Fruit fly (Drosophila melanogaster): ENCODE results near the gene CG33978.

Gene CG33978

DNA sequence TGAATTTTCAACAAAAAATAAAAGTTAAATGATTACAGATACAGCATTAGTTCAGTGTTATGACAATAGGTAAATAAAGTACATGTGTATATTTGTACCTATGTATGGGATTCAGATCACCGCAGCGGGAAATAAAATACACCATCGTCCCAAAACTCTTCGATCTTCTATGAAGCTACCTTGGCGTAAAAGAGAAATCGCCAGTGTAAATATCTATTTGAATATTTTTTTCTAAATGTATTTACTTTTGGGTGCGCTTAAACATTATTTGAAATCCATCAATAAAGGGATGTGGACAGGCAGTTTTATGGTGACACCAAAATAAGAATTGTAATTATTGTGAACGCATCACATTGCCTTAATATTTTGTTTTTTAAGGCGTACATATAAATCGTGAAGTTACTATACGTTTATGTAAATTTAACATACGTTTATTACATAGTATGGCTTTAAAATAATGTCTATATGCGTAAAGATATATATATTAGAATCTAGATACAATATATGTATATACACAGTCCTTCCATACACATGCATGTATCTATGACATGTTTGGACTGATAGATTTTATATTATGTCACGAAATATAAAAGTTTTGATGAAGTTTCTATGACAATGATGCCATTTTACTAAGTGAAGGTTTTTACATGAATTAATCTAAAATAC, 43.3 kb downstream of the CG33978 start, which contains the start of gene anne:
anne (plus strand) TSS at position 263 of the 666 bp plus-strand sequence.
- TF ChIP-seq CG2712 (tag; optimal IDR thresholded peaks at IDR 0.05) (peak; percentile 64), dati (GFP tag; IDR thresholded peaks at IDR 0.05) (no peak), peb (GFP tag; IDR thresholded peaks at IDR 0.05) (no peak), Hsf (GFP tag; optimal IDR thresholded peaks at IDR 0.05) (peak; percentile 21), MESR4 (GFP tag; optimal IDR thresholded peaks at IDR 0.05) (peak; percentile 28), E2f2 (GFP tag; IDR thresholded peaks at IDR 0.05) (peak; percentile 25; the same call in 1 of the 2 replicates), CG8765 (GFP tag; IDR thresholded peaks at IDR 0.05) (no peak), pnt (GFP tag; optimal IDR thresholded peaks at IDR 0.05) (no peak), CG11723 (GFP tag; optimal IDR thresholded peaks at IDR 0.05) (peak; percentile 99), usp (GFP tag; optimal IDR thresholded peaks at IDR 0.05) (no peak), Dip3 (GFP tag; optimal IDR thresholded peaks at IDR 0.05) (no peak), row (GFP tag; IDR thresholded peaks at IDR 0.05) (peak; percentile 86), CG10431 (GFP tag; optimal IDR thresholded peaks at IDR 0.05) (peak; percentile 23), exex (tag; optimal IDR thresholded peaks at IDR 0.05) (no peak), ap (GFP tag; IDR thresholded peaks at IDR 0.05) (no peak), sqz (GFP tag; optimal IDR thresholded peaks at IDR 0.05) (peak; percentile 14), ssp (GFP tag; IDR thresholded peaks at IDR 0.05) (peak; percentile 99), Ets97D (GFP tag; optimal IDR thresholded peaks at IDR 0.05) (peak; percentile 68), CG12659 (GFP tag; optimal IDR thresholded peaks at IDR 0.05) (peak; percentile 84), CG33213 (GFP tag; optimal IDR thresholded peaks at IDR 0.05) (peak; percentile 21), unpg (GFP tag; optimal IDR thresholded peaks at IDR 0.05) (peak; percentile 1), sens-2 (GFP tag; IDR thresholded peaks at IDR 0.05) (no peak), ato (GFP tag; IDR thresholded peaks at IDR 0.05; ENCODE audit: partially characterized antibody) (no peak), Chrac-16 (GFP tag; optimal IDR thresholded peaks at IDR 0.05) (no peak), CG31441 (GFP tag; IDR thresholded peaks at IDR 0.05) (no peak), CG10959 (GFP tag; IDR thresholded peaks at IDR 0.05) (no peak), CG15601 (tag; optimal IDR thresholded peaks at IDR 0.05) (peak; percentile 34), CG32772 (GFP tag; IDR thresholded peaks at IDR 0.05) (no peak), TFAM (GFP tag; optimal IDR thresholded peaks at IDR 0.05) (no peak), Dfd (GFP tag; optimal IDR thresholded peaks at IDR 0.05) (peak in 1 of 2 experiments; percentile 9), Sry-β (GFP tag; optimal IDR thresholded peaks at IDR 0.05) (peak; percentile 3), CG3163 (GFP tag; optimal IDR thresholded peaks at IDR 0.05) (no peak), bab2 (GFP tag; optimal IDR thresholded peaks at IDR 0.05) (no peak), CG1603 (tag; optimal IDR thresholded peaks at IDR 0.05) (peak; percentile 100), gem (tag; optimal IDR thresholded peaks at IDR 0.05) (peak; percentile 27), Lhr (GFP tag; optimal IDR thresholded peaks at IDR 0.05) (peak; percentile 70), dmrt11E (tag; optimal IDR thresholded peaks at IDR 0.05) (peak; percentile 41), gcm2 (GFP tag; optimal IDR thresholded peaks at IDR 0.05) (no peak), CG8089 (GFP tag; optimal IDR thresholded peaks at IDR 0.05) (peak; percentile 80), CG8924 (tag; optimal IDR thresholded peaks at IDR 0.05) (peak; percentile 32), CG3995 (GFP tag; optimal IDR thresholded peaks at IDR 0.05) (peak; percentile 62), nom (GFP tag; optimal IDR thresholded peaks at IDR 0.05) (peak; percentile 10), Lpt (GFP tag; optimal IDR thresholded peaks at IDR 0.05) (no peak), sug (tag; optimal IDR thresholded peaks at IDR 0.05) (peak; percentile 29), cwo (GFP tag; optimal IDR thresholded peaks at IDR 0.05) (no peak), cg (GFP tag; optimal IDR thresholded peaks at IDR 0.05) (peak; percentile 5), CG2116 (GFP tag; optimal IDR thresholded peaks at IDR 0.05) (peak; percentile 48), CG2120 (GFP tag; optimal IDR thresholded peaks at IDR 0.05) (peak; percentile 3), CG9817 (tag; optimal IDR thresholded peaks at IDR 0.05) (no peak), CG17802 (tag; optimal IDR thresholded peaks at IDR 0.05) (peak; percentile 98)

Measured in whole organism, embryonic.